Worm (Caenorhabditis elegans): ENCODE results near the gene pat-3.

- TF ChIP-seq ama-1 (optimal IDR thresholded peaks at IDR 0.05) (no peak), ama-1 (GFP tag; optimal IDR thresholded peaks at IDR 0.05) (no peak), F57C9.4 (tag; optimal IDR thresholded peaks at IDR 0.05) (no peak), nfya-1 (tag; optimal IDR thresholded peaks at IDR 0.05; ENCODE audit: borderline replicate concordance, insufficient read depth) (no peak), C06A6.2 (GFP tag; conservative IDR thresholded peaks at IDR 0.05) (no peak), pha-4 (tag; optimal IDR thresholded peaks at IDR 0.05) (no peak), dpff-1 (tag; optimal IDR thresholded peaks at IDR 0.05) (no peak)
Measured at ce11 chrIII:3956293-3956692, 42.3 kb upstream of the pat-3 start, which contains the start of gene F37A8.5.

Data from whole organism, young adult.